Fruit fly (Drosophila melanogaster) whole organism, prepupa: ENCODE results near the gene Cyp6d5.
A peak's percentile ranks its signal among the peaks of the same experiment; 100 is the strongest.

Experiments
- Blimp-1 ChIP-seq: fragments of 200-800 bp; sonication (Bioruptor generic); optimal IDR thresholded peaks from 3 replicates; lab custom pipeline; 2017; ENCODE audit warnings: missing biosample characterization, missing genetic modification characterization, mild to moderate bottlenecking, moderate library complexity, missing genetic modification reagents
- CG10631 ChIP-seq: fragments of 200-800 bp; sonication (Bioruptor generic); optimal IDR thresholded peaks from 2 replicates; lab custom pipeline; 2016; ENCODE audit warnings: missing biosample characterization, missing genetic modification characterization
- CG10669 ChIP-seq: fragments of 200-800 bp; sonication (Bioruptor generic); optimal IDR thresholded peaks from 3 replicates; lab custom pipeline; 2018; ENCODE audit warnings: missing biosample characterization, mild to moderate bottlenecking, missing genetic modification characterization, moderate library complexity
- CG11294 ChIP-seq: fragments of 200-800 bp; sonication (Bioruptor generic); IDR thresholded peaks from 2 replicates; pipeline ENCODE4 v1.3.6; 2022; ENCODE audit warnings: missing biosample characterization, missing genetic modification characterization
- CG11762 ChIP-seq: fragments of 200-800 bp; sonication (Bioruptor generic); optimal IDR thresholded peaks from 3 replicates; lab custom pipeline; 2016; ENCODE audit warnings: missing biosample characterization, missing genetic modification characterization; ENCODE audit not compliant: insufficient read depth
- CG11902 ChIP-seq: fragments of 200-800 bp; sonication (Bioruptor generic); optimal IDR thresholded peaks from 3 replicates; lab custom pipeline; 2016; ENCODE audit warnings: missing biosample characterization, missing genetic modification characterization
- CG15336 ChIP-seq: fragments of 200-800 bp; sonication (Bioruptor generic); IDR thresholded peaks from 2 replicates; pipeline ENCODE4 v1.3.6; 2022; ENCODE audit warnings: missing biosample characterization, missing genetic modification characterization
- CG1621 ChIP-seq: fragments of 200-800 bp; sonication (Bioruptor generic); optimal IDR thresholded peaks from 3 replicates; lab custom pipeline; 2018; ENCODE audit warnings: missing biosample characterization, mild to moderate bottlenecking, missing genetic modification characterization
- CG16779 ChIP-seq: fragments of 200-800 bp; sonication (Bioruptor generic); optimal IDR thresholded peaks from 3 replicates; lab custom pipeline; 2017; ENCODE audit warnings: missing biosample characterization, mild to moderate bottlenecking, missing genetic modification characterization
- CG3032 ChIP-seq: fragments of 200-800 bp; optimal IDR thresholded peaks from 2 replicates; lab custom pipeline; 2019; ENCODE audit warnings: missing biosample characterization, mild to moderate bottlenecking, missing genetic modification characterization, moderate library complexity
- CG31627 ChIP-seq: fragments of 200-800 bp; sonication (Bioruptor generic); optimal IDR thresholded peaks from 3 replicates; lab custom pipeline; 2016; ENCODE audit warnings: missing biosample characterization, missing genetic modification characterization
- CG32006 ChIP-seq: fragments of 200-800 bp; sonication (Bioruptor generic); optimal IDR thresholded peaks from 3 replicates; lab custom pipeline; 2017; ENCODE audit warnings: missing biosample characterization, mild to moderate bottlenecking, missing genetic modification characterization
- CG3919 ChIP-seq: fragments of 200-800 bp; sonication (Bioruptor generic); optimal IDR thresholded peaks from 3 replicates; lab custom pipeline; 2016; ENCODE audit warnings: missing biosample characterization, missing genetic modification characterization
- CG4318 ChIP-seq: fragments of 200-800 bp; sonication (Bioruptor generic); optimal IDR thresholded peaks from 3 replicates; lab custom pipeline; 2017; ENCODE audit warnings: missing biosample characterization, mild to moderate bottlenecking, missing genetic modification characterization
- CG6163 ChIP-seq: fragments of 200-800 bp; sonication (Bioruptor generic); IDR thresholded peaks from 3 replicates; pipeline ENCODE4 v1.3.6; 2022; ENCODE audit warnings: missing biosample characterization, missing genetic modification characterization
- CG6276 ChIP-seq: fragments of 200-800 bp; sonication (Bioruptor generic); optimal IDR thresholded peaks from 2 replicates; lab custom pipeline; 2017; ENCODE audit warnings: missing biosample characterization, mild to moderate bottlenecking, missing genetic modification characterization
- CG7368 ChIP-seq: fragments of 200-800 bp; sonication (Bioruptor generic); optimal IDR thresholded peaks from 3 replicates; lab custom pipeline; 2016; ENCODE audit warnings: missing biosample characterization, missing genetic modification characterization
- CG8119 ChIP-seq: fragments of 200-800 bp; sonication (Bioruptor generic); IDR thresholded peaks from 3 replicates; pipeline ENCODE4 v1.3.6; 2022; ENCODE audit warnings: missing biosample characterization, missing genetic modification characterization
- CG8319 ChIP-seq: fragments of 200-800 bp; sonication (Bioruptor generic); optimal IDR thresholded peaks from 3 replicates; lab custom pipeline; 2016; ENCODE audit warnings: missing biosample characterization, missing genetic modification characterization
- CG8632 ChIP-seq: fragments of 200-800 bp; sonication (Bioruptor generic); optimal IDR thresholded peaks from 3 replicates; lab custom pipeline; 2016; ENCODE audit warnings: missing biosample characterization, missing genetic modification characterization
- CG9139 ChIP-seq: fragments of 200-800 bp; sonication (Bioruptor generic); optimal IDR thresholded peaks from 3 replicates; lab custom pipeline; 2017; ENCODE audit warnings: missing biosample characterization, mild to moderate bottlenecking, missing genetic modification characterization
- Eip75B ChIP-seq: fragments of 200-800 bp; sonication (Bioruptor generic); optimal IDR thresholded peaks from 3 replicates; lab custom pipeline; 2016; ENCODE audit warnings: missing biosample characterization, missing genetic modification characterization
- Eip78C ChIP-seq: fragments of 200-800 bp; sonication (Bioruptor generic); peaks from one replicate; lab custom pipeline; 2016; ENCODE audit warnings: missing biosample characterization, missing genetic modification characterization
- Eip93F ChIP-seq: fragments of 200-800 bp; sonication (Bioruptor generic); optimal IDR thresholded peaks from 2 replicates; lab custom pipeline; 2016; ENCODE audit warnings: missing biosample characterization, mild to moderate bottlenecking, missing genetic modification characterization
- Ets21C ChIP-seq: fragments of 200-800 bp; sonication (Bioruptor generic); optimal IDR thresholded peaks from 3 replicates; lab custom pipeline; 2016; ENCODE audit warnings: missing biosample characterization, missing genetic modification characterization
- Ets96B ChIP-seq: fragments of 200-800 bp; optimal IDR thresholded peaks from 2 replicates; lab custom pipeline; 2019; ENCODE audit warnings: missing biosample characterization, mild to moderate bottlenecking, missing genetic modification characterization, moderate library complexity
- Gug ChIP-seq: fragments of 200-800 bp; sonication (Bioruptor generic); IDR thresholded peaks from 2 replicates; pipeline ENCODE4 v1.3.6; 2022; ENCODE audit warnings: missing biosample characterization, missing genetic modification characterization
- Hr38 ChIP-seq: sonication (Bioruptor generic); optimal IDR thresholded peaks from 2 replicates; lab custom pipeline; 2016; ENCODE audit warnings: missing biosample characterization, missing genetic modification characterization
- Hr4 ChIP-seq: fragments of 200-800 bp; sonication (Bioruptor generic); optimal IDR thresholded peaks from 3 replicates; lab custom pipeline; 2016; ENCODE audit warnings: missing biosample characterization, missing genetic modification characterization
- Lpt ChIP-seq: fragments of 200-800 bp; sonication (Bioruptor generic); optimal IDR thresholded peaks from 3 replicates; lab custom pipeline; 2016; ENCODE audit warnings: missing biosample characterization, missing genetic modification characterization
- Met ChIP-seq: fragments of 200-800 bp; sonication (Bioruptor generic); optimal IDR thresholded peaks from 3 replicates; lab custom pipeline; 2016; ENCODE audit warnings: missing biosample characterization, missing genetic modification characterization
- OdsH ChIP-seq: fragments of 200-800 bp; sonication (Bioruptor generic); optimal IDR thresholded peaks from 3 replicates; lab custom pipeline; 2016; ENCODE audit warnings: missing biosample characterization, missing genetic modification characterization
- Smox ChIP-seq: fragments of 200-800 bp; sonication (Bioruptor generic); optimal IDR thresholded peaks from 3 replicates; lab custom pipeline; 2016; ENCODE audit warnings: missing biosample characterization, missing genetic modification characterization
- Sox102F ChIP-seq: fragments of 200-800 bp; sonication (Bioruptor generic); optimal IDR thresholded peaks from 2 replicates; lab custom pipeline; 2016; ENCODE audit warnings: missing biosample characterization, mild to moderate bottlenecking, missing genetic modification characterization
- Sox14 ChIP-seq: fragments of 200-800 bp; sonication (Bioruptor generic); optimal IDR thresholded peaks from 3 replicates; lab custom pipeline; 2016; ENCODE audit warnings: missing biosample characterization, missing genetic modification characterization
- Sox15 ChIP-seq: fragments of 200-800 bp; sonication (Bioruptor generic); optimal IDR thresholded peaks from 3 replicates; lab custom pipeline; 2016; ENCODE audit warnings: missing biosample characterization, missing genetic modification characterization
- dac ChIP-seq: fragments of 200-800 bp; sonication (Bioruptor generic); optimal IDR thresholded peaks from 2 replicates; lab custom pipeline; 2017; ENCODE audit warnings: missing biosample characterization, mild to moderate bottlenecking, missing genetic modification characterization
- dsx ChIP-seq: fragments of 200-800 bp; optimal IDR thresholded peaks from 3 replicates; lab custom pipeline; 2019; ENCODE audit warnings: missing biosample characterization, mild to moderate bottlenecking, missing genetic modification characterization, moderate library complexity; ENCODE audit not compliant: poor library complexity, severe bottlenecking
- eg ChIP-seq: fragments of 200-800 bp; sonication (Bioruptor generic); IDR thresholded peaks from 3 replicates; pipeline ENCODE4 v1.3.6; 2022; ENCODE audit warnings: missing biosample characterization, missing genetic modification characterization
- esn ChIP-seq: fragments of 200-800 bp; sonication (Bioruptor generic); optimal IDR thresholded peaks from 2 replicates; lab custom pipeline; 2016; ENCODE audit warnings: missing biosample characterization, mild to moderate bottlenecking, missing genetic modification characterization, moderate library complexity
- fd85E ChIP-seq: fragments of 200-800 bp; sonication (Bioruptor generic); optimal IDR thresholded peaks from 3 replicates; lab custom pipeline; 2016; ENCODE audit warnings: missing biosample characterization, missing genetic modification characterization
- fkh ChIP-seq: fragments of 200-800 bp; sonication (Bioruptor generic); optimal IDR thresholded peaks from 3 replicates; lab custom pipeline; 2017; ENCODE audit warnings: missing biosample characterization, mild to moderate bottlenecking, missing genetic modification characterization, moderate library complexity
- lz ChIP-seq: fragments of 200-800 bp; sonication (Bioruptor generic); optimal IDR thresholded peaks from 3 replicates; lab custom pipeline; 2016; ENCODE audit warnings: missing biosample characterization, missing genetic modification characterization
- pdm3 ChIP-seq: fragments of 200-800 bp; sonication (Bioruptor generic); optimal IDR thresholded peaks from 3 replicates; lab custom pipeline; 2016; ENCODE audit warnings: missing biosample characterization, missing genetic modification characterization
- salr ChIP-seq, 2 experiments: fragments of 200-800 bp; sonication (Bioruptor generic); optimal IDR thresholded peaks; 3 replicates each; lab custom pipeline; 2016 to 2018; ENCODE audit warnings: missing biosample characterization in 2 of 2, missing genetic modification characterization in 2 of 2, mild to moderate bottlenecking in 1 of 2
- spab ChIP-seq: fragments of 200-800 bp; sonication (Bioruptor generic); optimal IDR thresholded peaks from 2 replicates; lab custom pipeline; 2017; ENCODE audit warnings: missing biosample characterization, mild to moderate bottlenecking, missing genetic modification characterization, missing genetic modification reagents
- svp ChIP-seq: fragments of 200-800 bp; sonication (Bioruptor generic); peaks from one replicate; lab custom pipeline; 2016; ENCODE audit warnings: missing biosample characterization, missing genetic modification characterization
- topi ChIP-seq: fragments of 200-800 bp; sonication (Bioruptor generic); optimal IDR thresholded peaks from 3 replicates; lab custom pipeline; 2016; ENCODE audit warnings: missing biosample characterization, missing genetic modification characterization

The Cyp6d5 gene

dm6 chr3R:14017640-14018429, 11.2 kb upstream of the Cyp6d5 start (continued):
- TF ChIP-seq Ets96B (peak; percentile 34), OdsH (GFP tag; lab: Kevin White, UChicago) (peak; percentile 56), CG3919 (GFP tag; lab: Kevin White, UChicago) (peak; percentile 49), Sox15 (GFP tag; lab: Kevin White, UChicago) (peak; percentile 46), CG8119 (GFP tag; lab: Robert Waterston, UW) (no peak; the same call in 2 of the 3 replicates), salr (GFP tag; optimal IDR thresholded peaks at IDR 0.05; lab: Kevin White, UChicago) (peak in 1 of 2 experiments; percentile 66), Hr38 (no peak), CG8632 (GFP tag; lab: Kevin White, UChicago) (peak; percentile 61), CG10631 (GFP tag; lab: Kevin White, UChicago) (peak; percentile 44), CG11294 (GFP tag; lab: Robert Waterston, UW) (peak; percentile 47; the same call in 1 of the 2 replicates), fkh (peak; percentile 66), CG31627 (GFP tag; lab: Kevin White, UChicago) (no peak), CG8319 (peak; percentile 33), Sox102F (peak; percentile 32), svp (GFP tag; lab: Kevin White, UChicago) (peak; percentile 55), CG1621 (tag; lab: Kevin White, UChicago) (no peak), Ets21C (no peak), spab (GFP tag; lab: Kevin White, UChicago) (peak; percentile 1), Met (GFP tag; lab: Kevin White, UChicago) (no peak), dac (GFP tag; lab: Kevin White, UChicago) (peak; percentile 39), Eip78C (GFP tag; lab: Kevin White, UChicago) (peak; percentile 76), Lpt (peak; percentile 6), CG6163 (peak; percentile 45; the same call in 1 of the 3 replicates), CG9139 (peak; percentile 3), esn (GFP tag; lab: Kevin White, UChicago) (peak; percentile 22), CG6276 (peak; percentile 48)

- TF ChIP-seq Hr4 (GFP tag; lab: Kevin White, UChicago) (no peak), topi (GFP tag; lab: Kevin White, UChicago) (no peak), Hr38 (no peak), CG32006 (GFP tag; lab: Kevin White, UChicago) (no peak), CG11762 (GFP tag; lab: Kevin White, UChicago) (no peak), CG8319 (no peak), eg (peak; percentile 65; the same call in 2 of the 3 replicates), CG11902 (GFP tag; lab: Kevin White, UChicago) (no peak), CG8119 (GFP tag; lab: Robert Waterston, UW) (no peak), Lpt (no peak), CG6276 (no peak), svp (GFP tag; lab: Kevin White, UChicago) (no peak), lz (GFP tag; lab: Kevin White, UChicago) (no peak), Eip78C (GFP tag; lab: Kevin White, UChicago) (no peak), Met (GFP tag; lab: Kevin White, UChicago) (no peak), Eip75B (GFP tag; lab: Kevin White, UChicago) (peak; percentile 2), dsx (GFP tag; lab: Kevin White, UChicago) (no peak), esn (GFP tag; lab: Kevin White, UChicago) (no peak), pdm3 (no peak), fd85E (no peak), Gug (no peak), dac (GFP tag; lab: Kevin White, UChicago) (no peak), Ets21C (no peak), Sox14 (GFP tag; lab: Kevin White, UChicago) (no peak), Blimp-1 (GFP tag; lab: Kevin White, UChicago) (no peak), CG4318 (GFP tag; lab: Kevin White, UChicago) (no peak), CG3032 (tag; lab: Kevin White, UChicago) (no peak), CG15336 (no peak), CG10669 (no peak), CG7368 (no peak), CG16779 (tag; lab: Kevin White, UChicago) (no peak), Sox15 (GFP tag; lab: Kevin White, UChicago) (no peak), Smox (GFP tag; lab: Kevin White, UChicago) (no peak), salr (GFP tag; optimal IDR thresholded peaks at IDR 0.05; lab: Kevin White, UChicago) (no peak), Eip93F (GFP tag; lab: Kevin White, UChicago) (no peak), CG6163 (peak; percentile 49; the same call in 2 of the 3 replicates)
Measured at dm6 chr3R:14018430-14018786, 10.6 kb upstream of the Cyp6d5 start.
